Worm (Caenorhabditis elegans) whole organism, L2 larva: ENCODE results near the gene aqp-2.
A peak's percentile ranks its signal among the peaks of the same experiment; 100 is the strongest.

Source experiments
- C34F6.9 ChIP-seq: fragments of 150-350 bp; optimal IDR thresholded peaks from 2 replicates; lab custom pipeline; 2014; ENCODE audit warnings: missing biosample characterization, missing genetic modification characterization
- F13H6.1 ChIP-seq: sonication (generic microtip); optimal IDR thresholded peaks from 2 replicates; lab custom pipeline; 2016; ENCODE audit warnings: missing genetic modification characterization, missing compliant biosample characterization
- R02D3.7 ChIP-seq: fragments of 150-350 bp; optimal IDR thresholded peaks from 2 replicates; lab custom pipeline; 2014; ENCODE audit warnings: missing biosample characterization, missing genetic modification characterization
- Y55F3AM.14 ChIP-seq: fragments of 200-800 bp; sonication (Bioruptor generic); optimal IDR thresholded peaks from 2 replicates; lab custom pipeline; 2018; ENCODE audit warnings: mild to moderate bottlenecking, missing genetic modification characterization, missing compliant biosample characterization
- ZK546.5 ChIP-seq: sonication (generic microtip); optimal IDR thresholded peaks from 2 replicates; lab custom pipeline; 2017; ENCODE audit warnings: missing biosample characterization, missing genetic modification characterization
- alr-1 ChIP-seq: fragments of 150-350 bp; optimal IDR thresholded peaks from 2 replicates; lab custom pipeline; 2014; ENCODE audit warnings: missing biosample characterization, missing genetic modification characterization
- aly-2 ChIP-seq: fragments of 150-350 bp; optimal IDR thresholded peaks from 2 replicates; lab custom pipeline; 2014; ENCODE audit warnings: missing biosample characterization, missing genetic modification characterization
- ama-1 ChIP-seq: fragments of 150-350 bp; optimal IDR thresholded peaks from 2 replicates; lab custom pipeline; 2018; ENCODE audit warnings: inconsistent platforms
- blmp-1 ChIP-seq: sonication (generic microtip); optimal IDR thresholded peaks from 2 replicates; lab custom pipeline; 2017; ENCODE audit warnings: missing genetic modification characterization, mild to moderate bottlenecking, missing compliant biosample characterization, antibody characterized with exemption, moderate library complexity; ENCODE audit not compliant: insufficient read depth
- ceh-16 ChIP-seq: fragments of 150-350 bp; optimal IDR thresholded peaks from 2 replicates; lab custom pipeline; 2014; ENCODE audit warnings: missing biosample characterization, missing genetic modification characterization
- crh-2 ChIP-seq: sonication (generic microtip); optimal IDR thresholded peaks from 2 replicates; lab custom pipeline; 2017; ENCODE audit warnings: missing biosample characterization, missing genetic modification characterization
- egl-27 ChIP-seq: sonication (generic microtip); optimal IDR thresholded peaks from 3 replicates; lab custom pipeline; 2017; ENCODE audit warnings: missing biosample characterization, missing genetic modification reagents, missing genetic modification characterization
- elt-1 ChIP-seq: fragments of 150-350 bp; optimal IDR thresholded peaks from 2 replicates; lab custom pipeline; 2014; ENCODE audit warnings: missing biosample characterization, missing genetic modification characterization
- elt-3 ChIP-seq: sonication (generic microtip); optimal IDR thresholded peaks from 2 replicates; lab custom pipeline; 2017; ENCODE audit warnings: missing biosample characterization, missing genetic modification characterization
- fos-1 ChIP-seq: fragments of 150-350 bp; optimal IDR thresholded peaks from 2 replicates; lab custom pipeline; 2014; ENCODE audit warnings: missing biosample characterization, missing genetic modification characterization
- gmeb-1 ChIP-seq: fragments of 150-350 bp; optimal IDR thresholded peaks from 2 replicates; lab custom pipeline; 2014; ENCODE audit warnings: missing biosample characterization, missing genetic modification characterization
- lin-11 ChIP-seq: fragments of 150-350 bp; sonication (generic microtip); optimal IDR thresholded peaks from 2 replicates; lab custom pipeline; 2014; ENCODE audit warnings: missing biosample characterization, missing genetic modification characterization, inconsistent platforms, mixed read lengths
- lin-13 ChIP-seq: fragments of 150-350 bp; optimal IDR thresholded peaks from 2 replicates; lab custom pipeline; 2014; ENCODE audit warnings: missing biosample characterization, missing genetic modification reagents, missing genetic modification characterization
- lin-39 ChIP-seq: fragments of 150-350 bp; optimal IDR thresholded peaks from 2 replicates; lab custom pipeline; 2014; ENCODE audit warnings: missing biosample characterization, missing genetic modification reagents, missing genetic modification characterization
- lsy-2 ChIP-seq, 2 experiments: fragments of 150-350 bp in 1 of 2; sonication (generic microtip) in 1 of 2; optimal IDR thresholded peaks; 2 replicates each; lab custom pipeline; 2014 to 2017; ENCODE audit warnings: missing biosample characterization in 2 of 2, missing genetic modification characterization in 2 of 2
- mab-5 ChIP-seq: fragments of 150-350 bp; optimal IDR thresholded peaks from 2 replicates; lab custom pipeline; 2014; ENCODE audit warnings: missing biosample characterization, missing genetic modification characterization
- mbf-1 ChIP-seq: sonication (generic microtip); optimal IDR thresholded peaks from 2 replicates; lab custom pipeline; 2017; ENCODE audit warnings: missing biosample characterization, missing genetic modification characterization
- mdl-1 ChIP-seq, 2 experiments: fragments of 150-350 bp in 1 of 2; sonication (generic microtip) in 1 of 2; optimal IDR thresholded peaks; 2 replicates each; lab custom pipeline; 2017; ENCODE audit warnings: missing biosample characterization in 2 of 2, missing genetic modification characterization in 2 of 2
- nhr-11 ChIP-seq: fragments of 150-350 bp; optimal IDR thresholded peaks from 2 replicates; lab custom pipeline; 2014; ENCODE audit warnings: missing biosample characterization, missing genetic modification characterization
- nhr-12 ChIP-seq: fragments of 150-350 bp; optimal IDR thresholded peaks from 2 replicates; lab custom pipeline; 2014; ENCODE audit warnings: missing biosample characterization, missing genetic modification characterization
- nhr-129 ChIP-seq: fragments of 150-350 bp; optimal IDR thresholded peaks from 2 replicates; lab custom pipeline; 2014; ENCODE audit warnings: missing biosample characterization, missing genetic modification characterization
- nhr-23 ChIP-seq: fragments of 150-350 bp; optimal IDR thresholded peaks from 2 replicates; lab custom pipeline; 2014; ENCODE audit warnings: missing biosample characterization, missing genetic modification reagents, missing genetic modification characterization
- nhr-237 ChIP-seq: fragments of 150-350 bp; optimal IDR thresholded peaks from 2 replicates; lab custom pipeline; 2014; ENCODE audit warnings: missing biosample characterization, missing genetic modification characterization
- nhr-25 ChIP-seq: fragments of 150-350 bp; sonication (generic microtip); optimal IDR thresholded peaks from 3 replicates; lab custom pipeline; 2014; ENCODE audit warnings: missing biosample characterization, missing genetic modification characterization
- nhr-6 ChIP-seq: fragments of 150-350 bp; optimal IDR thresholded peaks from 2 replicates; lab custom pipeline; 2014; ENCODE audit warnings: missing biosample characterization, missing genetic modification characterization
- nhr-77 ChIP-seq: fragments of 150-350 bp; optimal IDR thresholded peaks from 2 replicates; lab custom pipeline; 2014; ENCODE audit warnings: missing biosample characterization, missing genetic modification characterization
- peb-1 ChIP-seq: fragments of 150-350 bp; optimal IDR thresholded peaks from 2 replicates; lab custom pipeline; 2014; ENCODE audit warnings: missing biosample characterization, missing genetic modification characterization
- sem-4 ChIP-seq: fragments of 150-350 bp; optimal IDR thresholded peaks from 2 replicates; lab custom pipeline; 2014; ENCODE audit warnings: missing biosample characterization, missing genetic modification reagents, missing genetic modification characterization
- skn-1 ChIP-seq: sonication (generic microtip); optimal IDR thresholded peaks from 2 replicates; lab custom pipeline; 2017; ENCODE audit warnings: missing biosample characterization, missing genetic modification characterization
- sma-3 ChIP-seq: sonication (generic microtip); optimal IDR thresholded peaks from 2 replicates; lab custom pipeline; 2016; ENCODE audit warnings: missing genetic modification reagents, missing genetic modification characterization, missing compliant biosample characterization
- sma-9 ChIP-seq, 2 experiments: fragments of 150-350 bp in 1 of 2; sonication (generic microtip) in 1 of 2; optimal IDR thresholded peaks; 2 replicates each; lab custom pipeline; 2014 to 2016; ENCODE audit warnings: missing genetic modification characterization in 2 of 2, mild to moderate bottlenecking in 1 of 2, missing biosample characterization in 1 of 2, missing compliant biosample characterization in 1 of 2, missing genetic modification reagents in 1 of 2, moderate library complexity in 1 of 2
- snpc-4 ChIP-seq: fragments of 150-350 bp; optimal IDR thresholded peaks from 2 replicates; lab custom pipeline; 2014; ENCODE audit warnings: missing biosample characterization, missing genetic modification characterization
- unc-39 ChIP-seq: fragments of 150-350 bp; optimal IDR thresholded peaks from 2 replicates; lab custom pipeline; 2014; ENCODE audit warnings: missing biosample characterization, missing genetic modification characterization
- unc-55 ChIP-seq: fragments of 150-350 bp; sonication (generic microtip); optimal IDR thresholded peaks from 3 replicates; lab custom pipeline; 2014; ENCODE audit warnings: missing biosample characterization, missing genetic modification reagents, missing genetic modification characterization
- unc-62 ChIP-seq: fragments of 150-350 bp; optimal IDR thresholded peaks from 2 replicates; lab custom pipeline; 2014; ENCODE audit warnings: missing biosample characterization, missing genetic modification reagents, missing genetic modification characterization
- zag-1 ChIP-seq: fragments of 150-350 bp; optimal IDR thresholded peaks from 2 replicates; lab custom pipeline; 2014; ENCODE audit warnings: missing biosample characterization, missing genetic modification characterization
- ztf-1 ChIP-seq: fragments of 200-800 bp; sonication (Bioruptor generic); conservative IDR thresholded peaks from 2 replicates; pipeline ENCODE4 v1.3.6; 2022; ENCODE audit warnings: missing genetic modification characterization, missing compliant biosample characterization
- ztf-11 ChIP-seq: sonication (generic microtip); optimal IDR thresholded peaks from 2 replicates; lab custom pipeline; 2017; ENCODE audit warnings: missing biosample characterization, missing genetic modification characterization
- ztf-4 ChIP-seq: fragments of 150-350 bp; optimal IDR thresholded peaks from 2 replicates; lab custom pipeline; 2014; ENCODE audit warnings: missing biosample characterization, missing genetic modification characterization

The aqp-2 gene

ce11 chrII:9279016-9279415 is 17.2 kb upstream of the aqp-2 start:
- no peak for TF ChIP-seq nhr-12 (tag; lab: Kevin White, UChicago)
- no peak for TF ChIP-seq ztf-4 (tag; lab: Kevin White, UChicago)
- no peak for TF ChIP-seq ama-1
- no peak for TF ChIP-seq unc-39 (tag; lab: Kevin White, UChicago)
- TF ChIP-seq egl-27 (tag; lab: Kevin White, UChicago), result no peak
- no peak for TF ChIP-seq elt-1 (tag; lab: Kevin White, UChicago)
- TF ChIP-seq mbf-1 (tag; lab: Kevin White, UChicago), result no peak
- TF ChIP-seq sma-9 (GFP tag; optimal IDR thresholded peaks at IDR 0.05; lab: Kevin White, UChicago), result no peak
- no peak for TF ChIP-seq sma-9 (tag; optimal IDR thresholded peaks at IDR 0.05; lab: Kevin White, UChicago)
- no peak for TF ChIP-seq elt-3 (tag; lab: Kevin White, UChicago)
- TF ChIP-seq, all 48 proteins: peak for 0

ce11 chrII:9277153-9277552 is 15.4 kb upstream of the aqp-2 start:
- TF ChIP-seq lin-11 (tag; lab: Kevin White, UChicago) (no peak), unc-55 (GFP tag; lab: Kevin White, UChicago) (no peak)

DNA sequence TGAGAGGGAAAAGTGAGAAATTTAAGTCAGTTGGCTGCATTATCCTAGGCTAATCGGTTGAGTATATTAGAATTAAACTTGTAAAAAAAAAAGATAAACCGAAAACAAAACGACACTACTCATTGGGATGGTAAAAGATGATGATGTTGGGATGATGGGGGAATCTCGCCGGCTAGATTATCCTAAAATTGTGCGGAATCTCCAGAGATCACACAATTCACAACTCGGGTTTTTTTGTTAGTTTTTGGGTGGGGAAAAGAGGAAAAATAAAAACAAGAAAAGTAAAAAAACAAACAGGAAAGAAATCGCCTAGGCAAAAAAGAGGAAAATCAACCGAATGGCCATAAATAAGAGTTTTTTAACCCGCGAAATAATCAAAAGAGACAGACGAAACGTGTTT is 13.4 kb upstream of the aqp-2 start:
- TF ChIP-seq lsy-2 (tag; optimal IDR thresholded peaks at IDR 0.05; lab: Kevin White, UChicago) (peak in 1 of 2 experiments; percentile 6), nhr-77 (tag; lab: Kevin White, UChicago) (no peak), crh-2 (tag; lab: Kevin White, UChicago) (peak; percentile 8)
- TF ChIP-seq, all 48 proteins: peak for 2

DNA sequence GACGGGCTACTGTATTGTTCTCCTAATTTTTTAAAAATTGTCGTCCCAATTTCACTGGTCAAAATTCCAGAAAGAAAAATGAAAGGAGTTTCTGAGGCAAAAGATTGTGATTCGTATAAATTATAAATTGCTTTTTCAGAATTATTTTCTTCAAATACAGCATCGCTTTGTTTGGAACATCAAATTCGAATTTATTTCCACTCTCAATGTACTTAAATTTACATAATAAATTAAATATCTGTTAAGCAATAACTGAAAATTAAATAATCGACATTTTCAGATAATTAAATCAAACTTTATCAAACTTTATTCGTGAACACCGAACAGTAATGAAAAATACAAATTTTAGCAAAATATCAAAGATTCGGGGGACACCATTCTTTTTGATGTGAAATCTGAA is 13.0 kb upstream of the aqp-2 start:
- TF ChIP-seq nhr-6 (tag; lab: Kevin White, UChicago) (no peak), F13H6.1 (no peak)

DNA sequence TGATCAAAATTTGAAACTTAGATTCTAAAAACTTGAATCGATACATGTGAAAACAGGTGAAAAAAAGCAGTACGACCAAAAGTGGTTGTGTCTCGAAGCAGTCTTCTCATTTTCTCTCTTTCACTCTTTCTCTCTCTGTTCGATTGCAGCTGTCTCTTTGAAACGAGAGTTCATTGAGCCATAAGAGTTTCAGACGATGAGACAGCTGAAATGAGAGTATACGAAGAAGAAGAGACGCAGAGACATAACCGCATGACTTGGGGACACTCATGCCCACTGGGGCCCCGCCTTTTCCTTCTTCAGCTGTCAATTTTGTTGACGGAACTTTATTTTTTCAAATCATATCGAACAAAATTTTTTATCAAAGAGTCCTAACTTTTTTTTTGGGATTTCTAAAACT is 12.2 kb upstream of the aqp-2 start:
- TF ChIP-seq nhr-11 (tag; lab: Kevin White, UChicago) (no peak), mab-5 (tag; lab: Kevin White, UChicago) (peak; percentile 83), ztf-1 (GFP tag; lab: Robert Waterston, UW) (no peak), sem-4 (tag; lab: Kevin White, UChicago) (peak; percentile 7), R02D3.7 (tag; lab: Kevin White, UChicago) (no peak), ZK546.5 (tag; lab: Kevin White, UChicago) (no peak), ztf-11 (tag; lab: Kevin White, UChicago) (no peak), mdl-1 (tag; optimal IDR thresholded peaks at IDR 0.05; lab: Kevin White, UChicago) (peak; percentile 67 to 89), lin-39 (tag; lab: Kevin White, UChicago) (no peak), nhr-129 (peak; percentile 89), mbf-1 (tag; lab: Kevin White, UChicago) (no peak), alr-1 (tag; lab: Kevin White, UChicago) (no peak), nhr-237 (tag; lab: Kevin White, UChicago) (no peak), C34F6.9 (tag; lab: Kevin White, UChicago) (peak; percentile 92), sma-9 (GFP tag; optimal IDR thresholded peaks at IDR 0.05; lab: Kevin White, UChicago) (peak; percentile 90), sma-9 (tag; optimal IDR thresholded peaks at IDR 0.05; lab: Kevin White, UChicago) (no peak), crh-2 (tag; lab: Kevin White, UChicago) (peak; percentile 92), blmp-1 (tag; lab: Kevin White, UChicago) (peak; percentile 62), nhr-23 (no peak), fos-1 (tag; lab: Kevin White, UChicago) (peak; percentile 95), nhr-6 (tag; lab: Kevin White, UChicago) (peak; percentile 81), peb-1 (tag; lab: Kevin White, UChicago) (no peak), F13H6.1 (peak; percentile 89), lin-11 (tag; lab: Kevin White, UChicago) (peak; percentile 62), lsy-2 (tag; optimal IDR thresholded peaks at IDR 0.05; lab: Kevin White, UChicago) (peak; percentile 63 to 90), zag-1 (tag; lab: Kevin White, UChicago) (peak; percentile 76), ama-1 (peak; percentile 82), aly-2 (tag; lab: Kevin White, UChicago) (no peak), gmeb-1 (tag; lab: Kevin White, UChicago) (peak; percentile 73), sma-3 (peak; percentile 77), elt-3 (tag; lab: Kevin White, UChicago) (no peak), lin-13 (GFP tag; lab: Kevin White, UChicago) (peak; percentile 63), ztf-4 (tag; lab: Kevin White, UChicago) (peak; percentile 73), nhr-25 (peak; percentile 90), skn-1 (tag; lab: Kevin White, UChicago) (no peak), Y55F3AM.14 (peak; percentile 6), egl-27 (tag; lab: Kevin White, UChicago) (peak; percentile 79), nhr-77 (tag; lab: Kevin White, UChicago) (no peak), unc-62 (GFP tag; lab: Kevin White, UChicago) (no peak), snpc-4 (tag; lab: Kevin White, UChicago) (peak; percentile 66), ceh-16 (tag; lab: Kevin White, UChicago) (no peak)
